Worm (Caenorhabditis elegans) whole organism, L1 larva: Measurements from ENCODE around the gene C33D9.6.

Experiments used
- blmp-1 ChIP-seq: fragments of 150-350 bp; optimal IDR thresholded peaks from 2 replicates; lab custom pipeline; 2014; ENCODE audit warnings: missing biosample characterization, missing genetic modification characterization
- ceh-88 ChIP-seq: fragments of 200-800 bp; sonication (Bioruptor generic); IDR thresholded peaks from 2 replicates; pipeline ENCODE4 v1.3.6; 2022; ENCODE audit warnings: missing genetic modification characterization, missing compliant biosample characterization
- dpl-1 ChIP-seq, 3 experiments: fragments of 150-350 bp in 2 of 3; sonication (generic microtip) in 1 of 3; optimal IDR thresholded peaks; 2 replicates each; lab custom pipeline; 2014 to 2017; ENCODE audit warnings: missing biosample characterization in 3 of 3, missing genetic modification characterization in 3 of 3, missing genetic modification reagents in 3 of 3
- efl-1 ChIP-seq, 4 experiments: fragments of 150-350 bp; optimal IDR thresholded peaks in 3 of 4; peaks in 1 of 4; 1 replicate in 1 of 4; 2 replicates in 3 of 4; lab custom pipeline; 2014; ENCODE audit warnings: missing biosample characterization in 2 of 4, missing genetic modification characterization in 2 of 4, missing genetic modification reagents in 2 of 4
- efl-3 ChIP-seq: fragments of 200-800 bp; sonication (Bioruptor generic); optimal IDR thresholded peaks from 2 replicates; lab custom pipeline; 2018; ENCODE audit warnings: mild to moderate bottlenecking, missing genetic modification characterization, missing compliant biosample characterization
- fkh-10 ChIP-seq: sonication (generic microtip); optimal IDR thresholded peaks from 2 replicates; lab custom pipeline; 2017; ENCODE audit warnings: missing biosample characterization, missing genetic modification reagents, missing genetic modification characterization
- lin-35 ChIP-seq, 2 experiments: fragments of 150-350 bp; optimal IDR thresholded peaks; 2 replicates each; lab custom pipeline; 2014; ENCODE audit warnings: missing biosample characterization in 2 of 2, missing genetic modification characterization in 2 of 2, missing genetic modification reagents in 2 of 2
- nhr-11 ChIP-seq: fragments of 150-350 bp; optimal IDR thresholded peaks from 2 replicates; lab custom pipeline; 2014; ENCODE audit warnings: missing biosample characterization, missing genetic modification characterization
- nhr-237 ChIP-seq: fragments of 150-350 bp; optimal IDR thresholded peaks from 2 replicates; lab custom pipeline; 2014; ENCODE audit warnings: missing biosample characterization, missing genetic modification characterization
- pax-3 ChIP-seq: fragments of 200-800 bp; sonication (Bioruptor generic); optimal IDR thresholded peaks from 2 replicates; lab custom pipeline; 2018; ENCODE audit warnings: mild to moderate bottlenecking, missing genetic modification characterization, moderate library complexity, missing compliant biosample characterization
- snu-23 ChIP-seq: sonication (generic microtip); optimal IDR thresholded peaks from 2 replicates; lab custom pipeline; 2016; ENCODE audit warnings: missing genetic modification characterization, missing compliant biosample characterization
- tbx-2 ChIP-seq: sonication (generic microtip); optimal IDR thresholded peaks from 2 replicates; lab custom pipeline; 2016; ENCODE audit warnings: missing genetic modification characterization, missing compliant biosample characterization
- unc-62 ChIP-seq: fragments of 150-350 bp; optimal IDR thresholded peaks from 2 replicates; lab custom pipeline; 2014; ENCODE audit warnings: missing biosample characterization, missing genetic modification reagents, missing genetic modification characterization

Gene C33D9.6

ce11 chrIV:8728122-8728521 lies 49.8 kb downstream of the C33D9.6 start, which contains the start of gene otub-3:
Gene otub-3, plus strand, starts transcription at chrIV:8728177.
- TF ChIP-seq efl-3 = no peak
- no peak for TF ChIP-seq pax-3 (tag; lab: Kevin White, UChicago)
- TF ChIP-seq lin-35 (GFP tag; optimal IDR thresholded peaks at IDR 0.05; lab: Kevin White, UChicago) = no peak
- no peak for TF ChIP-seq snu-23 (GFP tag; lab: Kevin White, UChicago)
- no peak for TF ChIP-seq tbx-2

ce11 chrIV:8725345-8725744 lies 52.6 kb downstream of the C33D9.6 start, which contains the start of gene pgm-3:
Gene pgm-3, plus strand, starts transcription at chrIV:8725722.
- TF ChIP-seq lin-35 (GFP tag; optimal IDR thresholded peaks at IDR 0.05; lab: Kevin White, UChicago) (peak in 1 of 2 experiments; percentile 57), efl-1 (optimal IDR thresholded peaks at IDR 0.05; lab: Kevin White, UChicago) (peak in 1 of 2 experiments; percentile 23), efl-1 (GFP tag; optimal IDR thresholded peaks at IDR 0.05 in 1 of 2; lab: Kevin White, UChicago) (no peak), nhr-11 (tag; lab: Kevin White, UChicago) (no peak), pax-3 (tag; lab: Kevin White, UChicago) (no peak), blmp-1 (peak; percentile 75), dpl-1 (GFP tag; optimal IDR thresholded peaks at IDR 0.05; lab: Kevin White, UChicago) (peak in 1 of 3 experiments; percentile 1), nhr-237 (no peak), fkh-10 (GFP tag; lab: Kevin White, UChicago) (no peak)

- TF ChIP-seq unc-62 (GFP tag; lab: Kevin White, UChicago) = no peak
- no peak for TF ChIP-seq efl-1 (optimal IDR thresholded peaks at IDR 0.05; lab: Kevin White, UChicago)
- TF ChIP-seq efl-1 (GFP tag; optimal IDR thresholded peaks at IDR 0.05 in 1 of 2; lab: Kevin White, UChicago) = peak in 1 of 2 experiments; percentile 16
- no peak for TF ChIP-seq ceh-88
- TF ChIP-seq, all 84 proteins: peak for 1
Measured at ce11 chrIV:8724907-8725306, 53.0 kb downstream of the C33D9.6 start.
